Worm (Caenorhabditis elegans) whole organism, L4/young adult: Measurements from ENCODE around the gene cyp-33E3.

ENCODE experiments used
- dao-5 ChIP-seq: sonication (generic microtip); optimal IDR thresholded peaks from 2 replicates; lab custom pipeline; 2016; ENCODE audit warnings: missing genotype, missing genetic modification characterization, moderate library complexity, missing compliant biosample characterization
- him-1 ChIP-seq: sonication (generic microtip); optimal IDR thresholded peaks from 2 replicates; lab custom pipeline; 2016; ENCODE audit warnings: missing genotype, missing genetic modification reagents, missing genetic modification characterization, missing compliant biosample characterization

DNA sequence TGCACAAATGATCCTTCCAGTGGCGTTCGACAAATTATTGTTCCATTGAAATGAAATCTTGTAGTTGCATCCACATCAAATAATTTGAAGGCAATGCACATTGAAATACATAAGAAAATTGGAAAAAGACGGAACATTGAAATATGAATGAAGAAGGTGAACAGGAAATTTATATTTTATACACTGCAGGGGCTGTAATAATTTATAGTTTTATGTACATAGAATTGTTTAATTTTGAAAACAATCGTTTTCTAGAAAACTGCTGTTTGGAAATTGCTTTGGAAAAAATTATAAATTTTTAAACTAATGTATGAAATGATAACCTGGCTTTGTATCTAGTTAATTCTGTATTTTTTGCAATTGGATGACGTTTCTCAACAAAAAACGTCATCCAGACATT lies 19.5 kb upstream of the cyp-33E3 start, which contains the start of gene Y59H11AR.3:
- TF ChIP-seq him-1 (tag; lab: Kevin White, UChicago) (no peak), dao-5 (tag; lab: Kevin White, UChicago) (no peak)
